Worm (Caenorhabditis elegans): ENCODE measurements around the gene ost-1.

ost-1 gene

ce11 chrIV:1107190-1107589 is at the start of gene ost-1:
Gene ost-1, plus strand, starts transcription at chrIV:1107396.
- TF ChIP-seq lin-39 (tag; optimal IDR thresholded peaks at IDR 0.05) (no peak), elt-1 (tag; optimal IDR thresholded peaks at IDR 0.05) (no peak), sma-9 (GFP tag; optimal IDR thresholded peaks at IDR 0.05) (peak; percentile 3), sma-9 (tag; optimal IDR thresholded peaks at IDR 0.05) (no peak), ztf-11 (tag; optimal IDR thresholded peaks at IDR 0.05) (no peak), nhr-11 (tag; optimal IDR thresholded peaks at IDR 0.05) (no peak), ztf-4 (tag; optimal IDR thresholded peaks at IDR 0.05) (no peak), unc-39 (tag; optimal IDR thresholded peaks at IDR 0.05) (no peak), R02D3.7 (tag; optimal IDR thresholded peaks at IDR 0.05) (no peak), ztf-1 (GFP tag; conservative IDR thresholded peaks at IDR 0.05) (no peak), dmd-4 (tag; optimal IDR thresholded peaks at IDR 0.05) (no peak), nhr-237 (tag; optimal IDR thresholded peaks at IDR 0.05) (no peak), gmeb-1 (tag; optimal IDR thresholded peaks at IDR 0.05) (no peak), nhr-129 (tag; optimal IDR thresholded peaks at IDR 0.05) (peak; percentile 35), lin-11 (tag; optimal IDR thresholded peaks at IDR 0.05) (no peak), alr-1 (tag; optimal IDR thresholded peaks at IDR 0.05) (no peak), F13H6.1 (tag; optimal IDR thresholded peaks at IDR 0.05) (peak; percentile 31)

- TF ChIP-seq sem-4 (tag; optimal IDR thresholded peaks at IDR 0.05) (no peak), F13H6.1 (tag; optimal IDR thresholded peaks at IDR 0.05) (no peak), snpc-4 (tag; optimal IDR thresholded peaks at IDR 0.05) (no peak), peb-1 (tag; optimal IDR thresholded peaks at IDR 0.05) (no peak), nhr-21 (tag; optimal IDR thresholded peaks at IDR 0.05) (no peak), elt-1 (tag; optimal IDR thresholded peaks at IDR 0.05) (no peak), ama-1 (optimal IDR thresholded peaks at IDR 0.05) (no peak), ceh-16 (tag; optimal IDR thresholded peaks at IDR 0.05) (no peak), nhr-12 (tag; optimal IDR thresholded peaks at IDR 0.05) (no peak), ztf-11 (tag; optimal IDR thresholded peaks at IDR 0.05) (no peak)
Measured at ce11 chrIV:1058504-1058903, 48.7 kb upstream of the ost-1 start.

ce11 chrIV:1063058-1063457 is 44.1 kb upstream of the ost-1 start:
- TF ChIP-seq C34F6.9 (tag; optimal IDR thresholded peaks at IDR 0.05) (no peak), unc-55 (GFP tag; optimal IDR thresholded peaks at IDR 0.05) (no peak), egl-27 (tag; optimal IDR thresholded peaks at IDR 0.05) (no peak), ama-1 (optimal IDR thresholded peaks at IDR 0.05) (no peak), nhr-25 (tag; optimal IDR thresholded peaks at IDR 0.05) (no peak)

ce11 chrIV:1064289-1064848 is 42.8 kb upstream of the ost-1 start:
- TF ChIP-seq lin-39 (tag; optimal IDR thresholded peaks at IDR 0.05) = no peak
- TF ChIP-seq ceh-16 (tag; optimal IDR thresholded peaks at IDR 0.05) = no peak
- no peak for TF ChIP-seq nhr-77 (tag; optimal IDR thresholded peaks at IDR 0.05)
- TF ChIP-seq lin-11 (tag; optimal IDR thresholded peaks at IDR 0.05) = peak; percentile 1

- TF ChIP-seq nhr-77 (tag; optimal IDR thresholded peaks at IDR 0.05) (no peak), C34F6.9 (tag; optimal IDR thresholded peaks at IDR 0.05) (no peak), unc-39 (tag; optimal IDR thresholded peaks at IDR 0.05) (no peak), ZK546.5 (tag; optimal IDR thresholded peaks at IDR 0.05) (no peak), ztf-11 (tag; optimal IDR thresholded peaks at IDR 0.05) (no peak), lsy-2 (tag; optimal IDR thresholded peaks at IDR 0.05) (no peak), unc-55 (GFP tag; optimal IDR thresholded peaks at IDR 0.05) (no peak), elt-1 (tag; optimal IDR thresholded peaks at IDR 0.05) (no peak), fos-1 (tag; optimal IDR thresholded peaks at IDR 0.05) (no peak), sem-4 (tag; optimal IDR thresholded peaks at IDR 0.05) (no peak), elt-3 (tag; optimal IDR thresholded peaks at IDR 0.05) (no peak), unc-62 (GFP tag; optimal IDR thresholded peaks at IDR 0.05) (no peak), sma-3 (GFP tag; optimal IDR thresholded peaks at IDR 0.05) (no peak), nhr-11 (tag; optimal IDR thresholded peaks at IDR 0.05) (no peak), zag-1 (tag; optimal IDR thresholded peaks at IDR 0.05) (no peak), nhr-129 (tag; optimal IDR thresholded peaks at IDR 0.05) (no peak), mbf-1 (tag; optimal IDR thresholded peaks at IDR 0.05) (no peak), sma-9 (GFP tag; optimal IDR thresholded peaks at IDR 0.05) (no peak), sma-9 (tag; optimal IDR thresholded peaks at IDR 0.05) (no peak), ama-1 (optimal IDR thresholded peaks at IDR 0.05) (no peak), peb-1 (tag; optimal IDR thresholded peaks at IDR 0.05) (no peak)
Measured at ce11 chrIV:1065569-1065968, 41.6 kb upstream of the ost-1 start.
